Fruit fly (Drosophila melanogaster): ENCODE measurements around the gene CG5510.

CG5510 gene

dm6 chr3R:24193373-24193879 lies 24.1 kb upstream of the CG5510 start, which contains the start of the genes SMC6 and CG6204 (continued):
- TF ChIP-seq acj6 (GFP tag; optimal IDR thresholded peaks at IDR 0.05) = peak; percentile 96
- peak; percentile 95 for TF ChIP-seq Eip75B (GFP tag; optimal IDR thresholded peaks at IDR 0.05)
- peak; percentile 97 for TF ChIP-seq CG31627 (GFP tag; optimal IDR thresholded peaks at IDR 0.05)
- peak; percentile 95 for TF ChIP-seq CG6792 (GFP tag; optimal IDR thresholded peaks at IDR 0.05)
- TF ChIP-seq CG6163 (GFP tag; IDR thresholded peaks at IDR 0.05) = peak; percentile 96
- TF ChIP-seq vri (GFP tag; optimal IDR thresholded peaks at IDR 0.05) = no peak
- peak; percentile 94 for TF ChIP-seq CG7368 (GFP tag; optimal IDR thresholded peaks at IDR 0.05)
- peak; percentile 97 for TF ChIP-seq pdm3 (GFP tag; optimal IDR thresholded peaks at IDR 0.05)
- peak; percentile 96 for TF ChIP-seq Hr39 (GFP tag; optimal IDR thresholded peaks at IDR 0.05)
- TF ChIP-seq OdsH (GFP tag; optimal IDR thresholded peaks at IDR 0.05) = peak; percentile 97
- peak in 1 of 2 experiments; percentile 93 for TF ChIP-seq ss (GFP tag; optimal IDR thresholded peaks at IDR 0.05)
- TF ChIP-seq esn (GFP tag; optimal IDR thresholded peaks at IDR 0.05) = peak; percentile 97
- peak; percentile 74 for TF ChIP-seq fkh (GFP tag; optimal IDR thresholded peaks at IDR 0.05)
- TF ChIP-seq CG6276 (GFP tag; optimal IDR thresholded peaks at IDR 0.05) = no peak
- peak; percentile 93 for TF ChIP-seq Lpt (GFP tag; optimal IDR thresholded peaks at IDR 0.05)
- peak; percentile 90 for TF ChIP-seq net (GFP tag; optimal IDR thresholded peaks at IDR 0.05)
- TF ChIP-seq Hr4 (GFP tag; optimal IDR thresholded peaks at IDR 0.05) = peak; percentile 97
- peak; percentile 95 for TF ChIP-seq CG32006 (GFP tag; optimal IDR thresholded peaks at IDR 0.05)
- TF ChIP-seq CG8119 (GFP tag; IDR thresholded peaks at IDR 0.05) = peak; percentile 96
- peak; percentile 95 for TF ChIP-seq topi (GFP tag; optimal IDR thresholded peaks at IDR 0.05)
- peak; percentile 96 for TF ChIP-seq CG11902 (GFP tag; optimal IDR thresholded peaks at IDR 0.05)
- TF ChIP-seq CG10669 (GFP tag; optimal IDR thresholded peaks at IDR 0.05) = peak; percentile 95
- TF ChIP-seq CG1621 (tag; optimal IDR thresholded peaks at IDR 0.05) = peak; percentile 91
- peak; percentile 94 for TF ChIP-seq Gug (GFP tag; IDR thresholded peaks at IDR 0.05)
- TF ChIP-seq eg (GFP tag; IDR thresholded peaks at IDR 0.05) = peak; percentile 97
- peak; percentile 95 for TF ChIP-seq Ets21C (GFP tag; optimal IDR thresholded peaks at IDR 0.05)
- peak; percentile 96 for TF ChIP-seq CG3919 (GFP tag; optimal IDR thresholded peaks at IDR 0.05)

dm6 chr3R:24188619-24189018 lies 19.3 kb upstream of the CG5510 start, which contains the start of gene CG5515:
Gene CG5515 (minus strand): TSS chr3R:24188896.
- TF ChIP-seq pdm3 (GFP tag; optimal IDR thresholded peaks at IDR 0.05) = peak; percentile 74
- TF ChIP-seq Hr39 (GFP tag; optimal IDR thresholded peaks at IDR 0.05) = peak; percentile 82
- peak; percentile 75 for TF ChIP-seq topi (GFP tag; optimal IDR thresholded peaks at IDR 0.05)
- no peak for TF ChIP-seq Blimp-1 (GFP tag; optimal IDR thresholded peaks at IDR 0.05)
- no peak for TF ChIP-seq CG6808 (GFP tag; optimal IDR thresholded peaks at IDR 0.05)
- peak; percentile 81 for TF ChIP-seq esn (GFP tag; optimal IDR thresholded peaks at IDR 0.05)
- no peak for TF ChIP-seq vri (GFP tag; optimal IDR thresholded peaks at IDR 0.05)
- TF ChIP-seq acj6 (GFP tag; optimal IDR thresholded peaks at IDR 0.05) = peak; percentile 63
- no peak for TF ChIP-seq CG6854 (GFP tag; optimal IDR thresholded peaks at IDR 0.05)
- peak; percentile 45 for TF ChIP-seq CG11902 (GFP tag; optimal IDR thresholded peaks at IDR 0.05)
- TF ChIP-seq CG11294 (GFP tag; IDR thresholded peaks at IDR 0.05) = peak; percentile 14; the same call in 1 of the 2 replicates
- peak; percentile 40 for TF ChIP-seq CG8319 (GFP tag; optimal IDR thresholded peaks at IDR 0.05)
- no peak for TF ChIP-seq CG1621 (tag; optimal IDR thresholded peaks at IDR 0.05)
- TF ChIP-seq CG31627 (GFP tag; optimal IDR thresholded peaks at IDR 0.05) = peak; percentile 80
- TF ChIP-seq net (GFP tag; optimal IDR thresholded peaks at IDR 0.05) = peak; percentile 48
- peak; percentile 67 for TF ChIP-seq Ets21C (GFP tag; optimal IDR thresholded peaks at IDR 0.05)
- TF ChIP-seq CG6792 (GFP tag; optimal IDR thresholded peaks at IDR 0.05) = peak; percentile 45
- TF ChIP-seq Sox15 (GFP tag; optimal IDR thresholded peaks at IDR 0.05) = peak; percentile 64
- no peak for TF ChIP-seq svp (GFP tag)
- peak; percentile 78 for TF ChIP-seq Eip78C (GFP tag)
- peak; percentile 78 for TF ChIP-seq Hr4 (GFP tag; optimal IDR thresholded peaks at IDR 0.05)
- peak; percentile 48 for TF ChIP-seq CG3032 (tag; optimal IDR thresholded peaks at IDR 0.05)
- no peak for TF ChIP-seq achi (GFP tag; optimal IDR thresholded peaks at IDR 0.05)
- no peak for TF ChIP-seq salr (GFP tag; optimal IDR thresholded peaks at IDR 0.05)
- TF ChIP-seq CG11762 (GFP tag; optimal IDR thresholded peaks at IDR 0.05; ENCODE audit: insufficient read depth) = peak; percentile 26
- peak; percentile 35; the same call in 1 of the 3 replicates for TF ChIP-seq CG8119 (GFP tag; IDR thresholded peaks at IDR 0.05)
- TF ChIP-seq CG6163 (GFP tag; IDR thresholded peaks at IDR 0.05) = peak; percentile 64
- TF ChIP-seq CG8632 (GFP tag; optimal IDR thresholded peaks at IDR 0.05) = peak; percentile 22
- TF ChIP-seq fkh (GFP tag; optimal IDR thresholded peaks at IDR 0.05) = no peak
- no peak for TF ChIP-seq Eip75B (GFP tag; optimal IDR thresholded peaks at IDR 0.05)
- TF ChIP-seq fd59A (GFP tag; optimal IDR thresholded peaks at IDR 0.05) = no peak
- TF ChIP-seq CG16779 (tag; optimal IDR thresholded peaks at IDR 0.05) = no peak
- TF ChIP-seq eg (GFP tag; IDR thresholded peaks at IDR 0.05) = peak; percentile 57; the same call in 2 of the 3 replicates
- TF ChIP-seq dac (GFP tag; optimal IDR thresholded peaks at IDR 0.05) = peak; percentile 14
- TF ChIP-seq OdsH (GFP tag; optimal IDR thresholded peaks at IDR 0.05) = peak; percentile 73
- TF ChIP-seq CG4318 (GFP tag; optimal IDR thresholded peaks at IDR 0.05) = peak; percentile 52
- TF ChIP-seq CG34406 (GFP tag; optimal IDR thresholded peaks at IDR 0.05) = peak; percentile 63
- peak; percentile 77 for TF ChIP-seq lz (GFP tag; optimal IDR thresholded peaks at IDR 0.05)
- TF ChIP-seq CG6276 (GFP tag; optimal IDR thresholded peaks at IDR 0.05) = no peak
